Worm (Caenorhabditis elegans) whole organism, mixed stage, embryonic: ENCODE measurements around the gene flh-3.

Experiments used
- blmp-1 ChIP-seq: fragments of 150-350 bp; optimal IDR thresholded peaks from 2 replicates; lab custom pipeline; 2014; ENCODE audit warnings: missing biosample characterization, missing genetic modification characterization
- ces-1 ChIP-seq: fragments of 150-350 bp; optimal IDR thresholded peaks from 2 replicates; lab custom pipeline; 2014; ENCODE audit warnings: missing biosample characterization, missing genetic modification reagents, missing genetic modification characterization
- elt-3 ChIP-seq: fragments of 150-350 bp; optimal IDR thresholded peaks from 2 replicates; lab custom pipeline; 2014; ENCODE audit warnings: missing biosample characterization, missing genetic modification characterization
- lin-13 ChIP-seq: fragments of 150-350 bp; optimal IDR thresholded peaks from 2 replicates; lab custom pipeline; 2014; ENCODE audit warnings: missing biosample characterization, missing genetic modification characterization
- lin-32 ChIP-seq: fragments of 200-800 bp; sonication (Bioruptor generic); optimal IDR thresholded peaks from 2 replicates; lab custom pipeline; 2018; ENCODE audit warnings: mild to moderate bottlenecking, missing genetic modification characterization, missing compliant biosample characterization
- mep-1 ChIP-seq: fragments of 150-350 bp; optimal IDR thresholded peaks from 2 replicates; lab custom pipeline; 2017; ENCODE audit warnings: missing biosample characterization, missing genetic modification reagents, missing genetic modification characterization, inconsistent platforms
- nhr-12 ChIP-seq: fragments of 150-350 bp; optimal IDR thresholded peaks from 2 replicates; lab custom pipeline; 2014; ENCODE audit warnings: missing biosample characterization, missing genetic modification characterization
- nhr-237 ChIP-seq: fragments of 150-350 bp; optimal IDR thresholded peaks from 2 replicates; lab custom pipeline; 2014; ENCODE audit warnings: missing biosample characterization, missing genetic modification characterization
- pha-4 ChIP-seq: fragments of 150-350 bp; optimal IDR thresholded peaks from 2 replicates; lab custom pipeline; 2018; ENCODE audit warnings: missing biosample characterization, missing genetic modification reagents, missing genetic modification characterization
- sptf-1 ChIP-seq: sonication (generic microtip); optimal IDR thresholded peaks from 2 replicates; lab custom pipeline; 2017; ENCODE audit warnings: mild to moderate bottlenecking, missing genetic modification characterization, moderate library complexity, missing compliant biosample characterization
- unc-39 ChIP-seq: fragments of 150-350 bp; optimal IDR thresholded peaks from 2 replicates; lab custom pipeline; 2014; ENCODE audit warnings: missing biosample characterization, missing genetic modification characterization
- unc-62 ChIP-seq: fragments of 150-350 bp; optimal IDR thresholded peaks from 2 replicates; lab custom pipeline; 2014; ENCODE audit warnings: missing biosample characterization, missing genetic modification reagents, missing genetic modification characterization

DNA sequence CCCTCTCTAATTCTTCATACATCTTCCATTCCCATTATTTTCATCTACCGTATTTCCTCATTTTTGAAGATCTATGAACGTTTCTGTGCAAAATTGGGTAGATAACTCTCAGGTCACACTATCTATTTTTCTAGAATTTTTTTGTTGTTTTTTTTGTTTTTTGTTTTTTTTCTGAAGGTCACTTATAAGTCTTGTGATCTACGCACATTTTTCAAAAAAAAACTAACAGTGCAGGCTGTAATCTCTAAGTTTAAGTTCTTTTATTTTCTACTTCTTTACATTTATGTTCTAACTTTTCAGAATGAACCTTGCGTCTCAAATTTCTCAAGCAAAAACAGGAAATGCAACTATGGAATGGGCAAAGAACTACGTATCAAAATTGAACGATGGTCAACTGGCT is at the start of gene flh-3:
- no peak for TF ChIP-seq nhr-12 (tag; lab: Kevin White, UChicago)
- no peak for TF ChIP-seq pha-4 (tag; lab: Kevin White, UChicago)
- no peak for TF ChIP-seq mep-1 (tag; lab: Kevin White, UChicago)
- no peak for TF ChIP-seq unc-39 (tag; lab: Kevin White, UChicago)
- no peak for TF ChIP-seq ces-1
- no peak for TF ChIP-seq elt-3 (tag; lab: Kevin White, UChicago)
- TF ChIP-seq lin-13, result no peak
- TF ChIP-seq lin-32 (GFP tag; lab: Kevin White, UChicago), result no peak
- TF ChIP-seq unc-62 (GFP tag; lab: Kevin White, UChicago), result no peak
- no peak for TF ChIP-seq blmp-1 (tag; lab: Kevin White, UChicago)
- TF ChIP-seq sptf-1, result no peak
- TF ChIP-seq nhr-237 (tag; lab: Kevin White, UChicago), result no peak
